Worm (Caenorhabditis elegans) whole organism, L1 larva: ENCODE measurements around the gene btb-2.

Experiments used
- C34B4.2 ChIP-seq: sonication (generic microtip); optimal IDR thresholded peaks from 2 replicates; lab custom pipeline; 2017; ENCODE audit warnings: mild to moderate bottlenecking, missing genetic modification characterization, missing compliant biosample characterization
- aly-2 ChIP-seq: fragments of 150-350 bp; optimal IDR thresholded peaks from 2 replicates; lab custom pipeline; 2014; ENCODE audit warnings: missing biosample characterization, missing genetic modification characterization
- ama-1 ChIP-seq: fragments of 150-350 bp; optimal IDR thresholded peaks from 2 replicates; lab custom pipeline; 2014
- blmp-1 ChIP-seq: fragments of 150-350 bp; optimal IDR thresholded peaks from 2 replicates; lab custom pipeline; 2014; ENCODE audit warnings: missing biosample characterization, missing genetic modification characterization
- ceh-63 ChIP-seq: fragments of 200-800 bp; sonication (Bioruptor generic); optimal IDR thresholded peaks from 2 replicates; lab custom pipeline; 2018; ENCODE audit warnings: mild to moderate bottlenecking, missing genetic modification characterization, missing compliant biosample characterization
- ceh-88 ChIP-seq: fragments of 200-800 bp; sonication (Bioruptor generic); IDR thresholded peaks from 2 replicates; pipeline ENCODE4 v1.3.6; 2022; ENCODE audit warnings: missing genetic modification characterization, missing compliant biosample characterization
- dpl-1 ChIP-seq, 3 experiments: fragments of 150-350 bp in 2 of 3; sonication (generic microtip) in 1 of 3; optimal IDR thresholded peaks; 2 replicates each; lab custom pipeline; 2014 to 2017; ENCODE audit warnings: missing biosample characterization in 3 of 3, missing genetic modification characterization in 3 of 3, missing genetic modification reagents in 3 of 3
- egl-13 ChIP-seq: sonication (generic microtip); optimal IDR thresholded peaks from 2 replicates; lab custom pipeline; 2016; ENCODE audit warnings: missing genotype, missing genetic modification reagents, missing genetic modification characterization, missing compliant biosample characterization
- egl-27 ChIP-seq, 2 experiments: fragments of 150-350 bp in 1 of 2; sonication (generic microtip); optimal IDR thresholded peaks; 3 replicates each; lab custom pipeline; 2017 to 2018; ENCODE audit warnings: missing biosample characterization in 2 of 2, missing genetic modification characterization in 2 of 2, missing genetic modification reagents in 2 of 2
- elt-2 ChIP-seq: sonication (generic microtip); optimal IDR thresholded peaks from 2 replicates; lab custom pipeline; 2016; ENCODE audit warnings: missing genetic modification characterization, mild to moderate bottlenecking, inconsistent platforms, missing compliant biosample characterization, missing genetic modification reagents
- ets-5 ChIP-seq: fragments of 200-800 bp; sonication (Bioruptor generic); IDR thresholded peaks from 2 replicates; pipeline ENCODE4 v1.3.6; 2022; ENCODE audit warnings: missing genetic modification characterization, missing compliant biosample characterization
- fkh-4 ChIP-seq: sonication (generic microtip); optimal IDR thresholded peaks from 2 replicates; lab custom pipeline; 2016; ENCODE audit warnings: missing compliant biosample characterization, missing genetic modification characterization, borderline replicate concordance
- fkh-8 ChIP-seq: sonication (generic microtip); optimal IDR thresholded peaks from 2 replicates; lab custom pipeline; 2016; ENCODE audit warnings: mild to moderate bottlenecking, missing genetic modification characterization, missing compliant biosample characterization
- fos-1 ChIP-seq: fragments of 150-350 bp; optimal IDR thresholded peaks from 2 replicates; lab custom pipeline; 2014; ENCODE audit warnings: missing biosample characterization, missing genetic modification characterization
- hlh-4 ChIP-seq: sonication (generic microtip); optimal IDR thresholded peaks from 2 replicates; lab custom pipeline; 2016; ENCODE audit warnings: mild to moderate bottlenecking, missing genetic modification characterization, missing compliant biosample characterization
- lin-14 ChIP-seq: fragments of 200-800 bp; sonication (Bioruptor generic); optimal IDR thresholded peaks from 2 replicates; lab custom pipeline; 2018; ENCODE audit warnings: mild to moderate bottlenecking, missing genetic modification characterization, moderate library complexity, missing compliant biosample characterization
- lin-15B ChIP-seq: fragments of 150-350 bp; sonication (generic microtip); optimal IDR thresholded peaks from 3 replicates; lab custom pipeline; 2014; ENCODE audit warnings: missing biosample characterization, missing genetic modification characterization
- lin-35 ChIP-seq, 2 experiments: fragments of 150-350 bp; optimal IDR thresholded peaks; 2 replicates each; lab custom pipeline; 2014; ENCODE audit warnings: missing biosample characterization in 2 of 2, missing genetic modification characterization in 2 of 2, missing genetic modification reagents in 2 of 2
- mdl-1 ChIP-seq, 2 experiments: fragments of 150-350 bp; optimal IDR thresholded peaks; 2 replicates each; lab custom pipeline; 2014 to 2017; ENCODE audit warnings: missing biosample characterization in 2 of 2, missing genetic modification characterization in 2 of 2, inconsistent platforms in 1 of 2
- mef-2 ChIP-seq: fragments of 150-350 bp; optimal IDR thresholded peaks from 2 replicates; lab custom pipeline; 2014; ENCODE audit warnings: missing biosample characterization, missing genetic modification characterization
- nhr-19 ChIP-seq: fragments of 200-800 bp; sonication (Bioruptor generic); conservative IDR thresholded peaks from 2 replicates; pipeline ENCODE4 v1.3.6; 2022; ENCODE audit warnings: missing genetic modification characterization, missing compliant biosample characterization
- nhr-237 ChIP-seq: fragments of 150-350 bp; optimal IDR thresholded peaks from 2 replicates; lab custom pipeline; 2014; ENCODE audit warnings: missing biosample characterization, missing genetic modification characterization
- nhr-28 ChIP-seq: fragments of 150-350 bp; optimal IDR thresholded peaks from 2 replicates; lab custom pipeline; 2014; ENCODE audit warnings: missing biosample characterization, missing genetic modification characterization
- nhr-47 ChIP-seq: sonication (generic microtip); optimal IDR thresholded peaks from 2 replicates; lab custom pipeline; 2016; ENCODE audit warnings: mild to moderate bottlenecking, missing genetic modification characterization, moderate library complexity, missing compliant biosample characterization
- nhr-76 ChIP-seq: sonication (generic microtip); optimal IDR thresholded peaks from 2 replicates; lab custom pipeline; 2017; ENCODE audit warnings: missing biosample characterization, missing genetic modification characterization
- pag-3 ChIP-seq: sonication (generic microtip); optimal IDR thresholded peaks from 2 replicates; lab custom pipeline; 2017; ENCODE audit warnings: missing genetic modification characterization, mild to moderate bottlenecking, missing compliant biosample characterization, antibody characterized with exemption, borderline replicate concordance; ENCODE audit not compliant: insufficient read depth
- rnt-1 ChIP-seq: sonication (generic microtip); optimal IDR thresholded peaks from 2 replicates; lab custom pipeline; 2016; ENCODE audit warnings: mild to moderate bottlenecking, missing genetic modification characterization, moderate library complexity, missing compliant biosample characterization
- sox-4 ChIP-seq: sonication (generic microtip); optimal IDR thresholded peaks from 2 replicates; lab custom pipeline; 2016; ENCODE audit warnings: missing genetic modification characterization, missing compliant biosample characterization
- sup-37 ChIP-seq: fragments of 200-800 bp; sonication (Bioruptor generic); optimal IDR thresholded peaks from 2 replicates; lab custom pipeline; 2018; ENCODE audit warnings: mild to moderate bottlenecking, missing genetic modification characterization, missing compliant biosample characterization
- swsn-7 ChIP-seq: sonication (generic microtip); optimal IDR thresholded peaks from 2 replicates; lab custom pipeline; 2016; ENCODE audit warnings: missing genetic modification characterization, missing compliant biosample characterization
- tlp-1 ChIP-seq: fragments of 150-350 bp; optimal IDR thresholded peaks from 2 replicates; lab custom pipeline; 2014; ENCODE audit warnings: missing biosample characterization, missing genetic modification characterization
- xbp-1 ChIP-seq: sonication (generic microtip); optimal IDR thresholded peaks from 2 replicates; lab custom pipeline; 2016; ENCODE audit warnings: missing genetic modification characterization, missing compliant biosample characterization
- zag-1 ChIP-seq: fragments of 150-350 bp; optimal IDR thresholded peaks from 2 replicates; lab custom pipeline; 2014; ENCODE audit warnings: missing biosample characterization, missing genetic modification characterization
- zip-4 ChIP-seq: fragments of 200-800 bp; sonication (Bioruptor generic); optimal IDR thresholded peaks from 2 replicates; lab custom pipeline; 2018; ENCODE audit warnings: mild to moderate bottlenecking, missing genetic modification characterization, moderate library complexity, missing compliant biosample characterization

btb-2 gene

ce11 chrII:6387937-6388336 lies 13.8 kb upstream of the btb-2 start, which contains the start of gene F58F12.2:
TSS of gene F58F12.2 (minus strand) at chrII:6388037.
- TF ChIP-seq zag-1 (tag; lab: Kevin White, UChicago) (no peak), egl-27 (tag; optimal IDR thresholded peaks at IDR 0.05; lab: Kevin White, UChicago) (no peak), sox-4 (tag; lab: Kevin White, UChicago) (no peak), xbp-1 (tag; lab: Kevin White, UChicago) (no peak), ama-1 (lab: Kevin White, UChicago) (no peak), zip-4 (GFP tag; lab: Kevin White, UChicago) (no peak), lin-35 (GFP tag; optimal IDR thresholded peaks at IDR 0.05; lab: Kevin White, UChicago) (no peak), C34B4.2 (tag; lab: Kevin White, UChicago) (no peak)

ce11 chrII:6391195-6391594 lies 10.6 kb upstream of the btb-2 start, which contains the start of gene F58F12.3:
TSS of gene F58F12.3 (minus strand) at chrII:6391295.
- TF ChIP-seq nhr-19 (GFP tag; lab: Robert Waterston, UW), result no peak
- TF ChIP-seq ceh-63, result no peak
- TF ChIP-seq swsn-7 (tag; lab: Kevin White, UChicago), result no peak
- no peak for TF ChIP-seq fos-1 (tag; lab: Kevin White, UChicago)

- TF ChIP-seq pag-3 (no peak), rnt-1 (tag; lab: Kevin White, UChicago) (peak; percentile 24)
Observed at ce11 chrII:6394037-6394436, 7.7 kb upstream of the btb-2 start.

- TF ChIP-seq nhr-237 (no peak), tlp-1 (tag; lab: Kevin White, UChicago) (no peak), elt-2 (no peak)
Observed at ce11 chrII:6398406-6398805, 3.3 kb upstream of the btb-2 start, which contains the start of gene zig-10. TSS of gene zig-10 (plus strand) at chrII:6398706.

ce11 chrII:6403233-6403632 lies 1.5 kb downstream of the btb-2 start, which contains the start of gene T25D10.1:
TSS of gene T25D10.1 (plus strand) at chrII:6403401.
- TF ChIP-seq elt-2, result peak; percentile 37
- TF ChIP-seq nhr-28 (tag; lab: Kevin White, UChicago), result no peak

- TF ChIP-seq mdl-1 (tag; optimal IDR thresholded peaks at IDR 0.05; lab: Kevin White, UChicago) (no peak), lin-14 (GFP tag; lab: Kevin White, UChicago) (no peak), lin-15B (tag; lab: Kevin White, UChicago) (no peak), nhr-47 (tag; lab: Kevin White, UChicago) (no peak), blmp-1 (tag; lab: Kevin White, UChicago) (no peak), ceh-88 (GFP tag; lab: Robert Waterston, UW) (no peak), ets-5 (no peak), aly-2 (no peak), hlh-4 (tag; lab: Kevin White, UChicago) (no peak), fkh-8 (tag; lab: Kevin White, UChicago) (no peak), pag-3 (no peak)
Observed at ce11 chrII:6407279-6407678, 5.5 kb downstream of the btb-2 start, which contains the start of gene spp-11. TSS of gene spp-11 (minus strand) at chrII:6407379.

ce11 chrII:6409098-6409497 lies 7.3 kb downstream of the btb-2 start:
- TF ChIP-seq fkh-4 (no peak), blmp-1 (tag; lab: Kevin White, UChicago) (peak; percentile 45)

ce11 chrII:6410181-6410580 lies 8.4 kb downstream of the btb-2 start, which contains the start of gene T25D10.4:
TSS of gene T25D10.4 (minus strand) at chrII:6410281.
- TF ChIP-seq swsn-7 (tag; lab: Kevin White, UChicago) (no peak), xbp-1 (tag; lab: Kevin White, UChicago) (no peak), pag-3 (no peak), hlh-4 (tag; lab: Kevin White, UChicago) (no peak), sup-37 (GFP tag; lab: Kevin White, UChicago) (no peak), ceh-63 (no peak), dpl-1 (GFP tag; optimal IDR thresholded peaks at IDR 0.05; lab: Kevin White, UChicago) (no peak), mef-2 (tag; lab: Kevin White, UChicago) (no peak), egl-13 (tag; lab: Kevin White, UChicago) (no peak), nhr-76 (tag; lab: Kevin White, UChicago) (no peak), nhr-237 (no peak)
